Fruit fly (Drosophila melanogaster): ENCODE measurements around the gene CG16800.

Gene CG16800

dm6 chr2L:13004059-13004870, 37.9 kb downstream of the CG16800 start, which contains the start of the genes Vha68-1 and mTor (continued):
- TF ChIP-seq CG6175 (GFP tag; IDR thresholded peaks at IDR 0.05) (peak; percentile 74; the same call in 2 of the 3 replicates), CG4617 (GFP tag; optimal IDR thresholded peaks at IDR 0.05; ENCODE audit: borderline replicate concordance) (peak; percentile 3), CoRest (tag; optimal IDR thresholded peaks at IDR 0.05) (peak; percentile 90), CG17361 (GFP tag; IDR thresholded peaks at IDR 0.05) (no peak; the same call in 2 of the 3 replicates), nmo (GFP tag; optimal IDR thresholded peaks at IDR 0.05) (peak; percentile 90), CG30431 (GFP tag; optimal IDR thresholded peaks at IDR 0.05) (peak; percentile 65), HHEX (GFP tag; optimal IDR thresholded peaks at IDR 0.05) (peak; percentile 58), Sox102F (GFP tag; optimal IDR thresholded peaks at IDR 0.05) (no peak), CG15601 (tag; optimal IDR thresholded peaks at IDR 0.05) (no peak), CG2712 (tag; optimal IDR thresholded peaks at IDR 0.05) (no peak), sisA (GFP tag; IDR thresholded peaks at IDR 0.05) (peak; percentile 85), CG12391 (tag; optimal IDR thresholded peaks at IDR 0.05) (peak; percentile 88), CTCF (GFP tag; optimal IDR thresholded peaks at IDR 0.05) (no peak), jumu (GFP tag; optimal IDR thresholded peaks at IDR 0.05) (peak; percentile 71), CG2202 (tag; optimal IDR thresholded peaks at IDR 0.05) (peak; percentile 23), usp (GFP tag; optimal IDR thresholded peaks at IDR 0.05) (no peak), CG16815 (GFP tag; optimal IDR thresholded peaks at IDR 0.05) (peak; percentile 79), CG31388 (GFP tag; optimal IDR thresholded peaks at IDR 0.05) (peak; percentile 28), z (GFP tag; IDR thresholded peaks at IDR 0.05) (no peak), Dfd (GFP tag; optimal IDR thresholded peaks at IDR 0.05) (peak in 1 of 2 experiments; percentile 74), bigmax (GFP tag; optimal IDR thresholded peaks at IDR 0.05) (peak; percentile 52), pita (GFP tag; optimal IDR thresholded peaks at IDR 0.05) (no peak), da (GFP tag; optimal IDR thresholded peaks at IDR 0.05) (no peak), gfzf (GFP tag; optimal IDR thresholded peaks at IDR 0.05) (no peak), eve (GFP tag; optimal IDR thresholded peaks at IDR 0.05) (no peak), CG7372 (GFP tag; IDR thresholded peaks at IDR 0.05) (peak; percentile 64), ttk (GFP tag; IDR thresholded peaks at IDR 0.05) (peak; percentile 59), CG11504 (tag; optimal IDR thresholded peaks at IDR 0.05) (no peak), lbe (GFP tag; optimal IDR thresholded peaks at IDR 0.05) (no peak), Lim3 (GFP tag; IDR thresholded peaks at IDR 0.05) (no peak), CG17568 (GFP tag; optimal IDR thresholded peaks at IDR 0.05) (no peak), pan (optimal IDR thresholded peaks at IDR 0.05) (no peak), pan (GFP tag; optimal IDR thresholded peaks at IDR 0.05 in 1 of 2, IDR thresholded peaks at IDR 0.05 in 1 of 2) (peak in 1 of 2 experiments; percentile 80), hb (GFP tag; IDR thresholded peaks at IDR 0.05; ENCODE audit: partially characterized antibody) (peak; percentile 84), sens (GFP tag) (peak; percentile 90), HLH54F (GFP tag; optimal IDR thresholded peaks at IDR 0.05) (peak; percentile 82), CG32772 (GFP tag; IDR thresholded peaks at IDR 0.05) (peak; percentile 77), zfh2 (GFP tag; optimal IDR thresholded peaks at IDR 0.05) (peak; percentile 92), Awh (GFP tag; IDR thresholded peaks at IDR 0.05) (0 out of 2 replicates have a peak, but pooled peaks have one; percentile 48), fd102C (GFP tag; optimal IDR thresholded peaks at IDR 0.05) (peak; percentile 9), bcd (GFP tag; optimal IDR thresholded peaks at IDR 0.05) (peak; percentile 83), CG11247 (GFP tag; IDR thresholded peaks at IDR 0.05) (peak; percentile 81), CG6689 (GFP tag; IDR thresholded peaks at IDR 0.05) (peak; percentile 74), CG10267 (tag; optimal IDR thresholded peaks at IDR 0.05) (peak; percentile 74), mld (GFP tag; IDR thresholded peaks at IDR 0.05; ENCODE audit: partially characterized antibody) (peak; percentile 47; the same call in 2 of the 3 replicates), Gug (GFP tag; IDR thresholded peaks at IDR 0.05) (peak; percentile 85), CG10366 (GFP tag; IDR thresholded peaks at IDR 0.05) (peak; percentile 80), CG32767 (GFP tag; IDR thresholded peaks at IDR 0.05) (peak; percentile 45; the same call in 1 of the 2 replicates), al (GFP tag; IDR thresholded peaks at IDR 0.05) (peak; percentile 83), CG10274 (GFP tag; optimal IDR thresholded peaks at IDR 0.05) (no peak)
